Fruit fly (Drosophila melanogaster): ENCODE measurements around the gene Nnf1b.

Nnf1b gene

DNA sequence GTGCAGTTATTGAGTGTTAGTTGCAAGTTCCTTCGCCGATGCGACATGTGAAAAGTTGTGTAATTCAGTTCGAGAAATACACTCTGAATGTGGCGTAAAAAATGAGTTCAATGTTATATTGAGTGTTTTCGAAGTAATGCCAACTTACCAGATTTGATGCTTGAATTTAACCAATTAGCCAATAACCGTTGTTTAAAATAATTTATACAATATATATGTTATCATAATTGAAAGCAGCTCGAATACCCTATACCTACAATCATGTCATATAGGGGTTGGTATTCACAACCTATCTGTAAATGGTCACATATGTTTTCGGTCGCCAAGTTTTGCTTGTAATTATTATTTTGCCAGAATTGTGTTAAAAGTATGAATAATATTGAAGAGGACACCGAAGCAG is at the start of gene Nnf1b:
Nnf1b (plus strand) TSS at position 301 of the 400 bp plus-strand sequence.
- TF ChIP-seq CG32121 (GFP tag; IDR thresholded peaks at IDR 0.05) (no peak), D1 (tag; optimal IDR thresholded peaks at IDR 0.05) (no peak), CG34367 (tag; optimal IDR thresholded peaks at IDR 0.05) (no peak), Pif1A (GFP tag; optimal IDR thresholded peaks at IDR 0.05) (no peak), CG13204 (GFP tag; optimal IDR thresholded peaks at IDR 0.05) (no peak), CG8301 (tag; optimal IDR thresholded peaks at IDR 0.05) (no peak), rn (GFP tag; IDR thresholded peaks at IDR 0.05) (no peak), CG12605 (GFP tag; IDR thresholded peaks at IDR 0.05) (no peak), CG15710 (tag; optimal IDR thresholded peaks at IDR 0.05) (no peak), CG14655 (GFP tag; optimal IDR thresholded peaks at IDR 0.05) (no peak), CG8159 (tag; optimal IDR thresholded peaks at IDR 0.05) (no peak), CG4496 (GFP tag; IDR thresholded peaks at IDR 0.05) (no peak), Ets98B (GFP tag; IDR thresholded peaks at IDR 0.05) (no peak), fd96Ca (GFP tag; IDR thresholded peaks at IDR 0.05) (no peak), gl (tag; optimal IDR thresholded peaks at IDR 0.05) (no peak), CG17806 (tag; optimal IDR thresholded peaks at IDR 0.05) (no peak), EcR (GFP tag; optimal IDR thresholded peaks at IDR 0.05) (no peak), Pif1B (GFP tag; optimal IDR thresholded peaks at IDR 0.05) (no peak), CG9948 (tag; optimal IDR thresholded peaks at IDR 0.05) (no peak)

DNA sequence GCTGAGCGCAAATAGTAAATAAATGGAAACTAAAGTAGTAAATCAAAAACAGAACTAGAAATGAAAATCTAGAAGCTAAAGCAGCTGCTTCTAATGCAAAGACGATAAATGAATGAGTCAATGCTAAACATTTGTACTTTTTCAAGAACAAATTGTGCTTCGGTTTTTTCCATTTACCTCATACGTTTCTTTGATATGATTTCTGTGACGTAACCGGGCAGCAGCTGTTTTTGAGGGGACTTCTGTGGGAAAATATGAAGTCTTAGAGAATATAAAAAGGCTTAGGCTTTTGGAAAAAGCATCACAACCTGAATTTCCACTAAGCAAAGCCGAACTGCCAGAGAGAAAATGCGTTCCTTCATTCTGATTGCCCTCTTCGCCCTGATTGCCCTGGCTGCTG is 37.1 kb upstream of the Nnf1b start, which contains the start of gene CG12506:
CG12506 (plus strand) TSS at position 301 of the 400 bp plus-strand sequence.
- TF ChIP-seq CG13204 (GFP tag; optimal IDR thresholded peaks at IDR 0.05) (no peak), CG8159 (tag; optimal IDR thresholded peaks at IDR 0.05) (no peak), Pif1B (GFP tag; optimal IDR thresholded peaks at IDR 0.05) (no peak), CG14655 (GFP tag; optimal IDR thresholded peaks at IDR 0.05) (no peak), CG9948 (tag; optimal IDR thresholded peaks at IDR 0.05) (no peak), CG15710 (tag; optimal IDR thresholded peaks at IDR 0.05) (no peak), CG12605 (GFP tag; IDR thresholded peaks at IDR 0.05) (no peak), Pif1A (GFP tag; optimal IDR thresholded peaks at IDR 0.05) (no peak), D1 (tag; optimal IDR thresholded peaks at IDR 0.05) (no peak), CG34367 (tag; optimal IDR thresholded peaks at IDR 0.05) (no peak)

DNA sequence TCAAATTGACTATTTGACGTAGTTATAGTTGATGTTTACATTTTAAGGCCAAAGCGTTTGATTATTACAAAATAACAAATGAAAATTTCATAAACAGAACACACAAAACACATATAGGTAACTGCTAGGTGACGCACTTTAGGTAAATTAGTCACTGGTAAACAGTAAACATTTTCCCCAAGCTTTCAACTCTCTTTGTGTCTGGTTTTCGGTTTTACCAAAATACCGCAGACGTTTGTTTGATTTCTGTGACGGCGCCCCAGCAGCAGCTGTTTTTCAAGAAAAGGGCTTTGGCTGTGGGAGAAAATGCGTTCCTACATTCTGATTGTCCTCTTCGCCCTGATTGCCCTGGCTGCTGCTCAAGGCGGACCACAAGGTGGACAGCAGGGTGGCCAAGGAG is 34.1 kb upstream of the Nnf1b start, which contains the start of gene CG13946:
CG13946 (plus strand) TSS at position 301 of the 400 bp plus-strand sequence.
- TF ChIP-seq gl (tag; optimal IDR thresholded peaks at IDR 0.05) (no peak), fd96Ca (GFP tag; IDR thresholded peaks at IDR 0.05) (no peak), CG8159 (tag; optimal IDR thresholded peaks at IDR 0.05) (no peak), CG13204 (GFP tag; optimal IDR thresholded peaks at IDR 0.05) (no peak), Ets98B (GFP tag; IDR thresholded peaks at IDR 0.05) (no peak), CG10348 (GFP tag; IDR thresholded peaks at IDR 0.05) (no peak), Pif1B (GFP tag; optimal IDR thresholded peaks at IDR 0.05) (no peak), D1 (tag; optimal IDR thresholded peaks at IDR 0.05) (no peak), CG15710 (tag; optimal IDR thresholded peaks at IDR 0.05) (no peak), CG32121 (GFP tag; IDR thresholded peaks at IDR 0.05) (no peak), CG17806 (tag; optimal IDR thresholded peaks at IDR 0.05) (no peak), Pif1A (GFP tag; optimal IDR thresholded peaks at IDR 0.05) (no peak), Snoo (tag; optimal IDR thresholded peaks at IDR 0.05) (no peak), CG12605 (GFP tag; IDR thresholded peaks at IDR 0.05) (no peak), CG14655 (GFP tag; optimal IDR thresholded peaks at IDR 0.05) (no peak), rn (GFP tag; IDR thresholded peaks at IDR 0.05) (no peak)

- TF ChIP-seq CG32121 (GFP tag; IDR thresholded peaks at IDR 0.05) (no peak), CG9948 (tag; optimal IDR thresholded peaks at IDR 0.05) (no peak), gl (tag; optimal IDR thresholded peaks at IDR 0.05) (no peak), CG15710 (tag; optimal IDR thresholded peaks at IDR 0.05) (no peak), CG13204 (GFP tag; optimal IDR thresholded peaks at IDR 0.05) (no peak), CG17806 (tag; optimal IDR thresholded peaks at IDR 0.05) (no peak), EcR (GFP tag; optimal IDR thresholded peaks at IDR 0.05) (no peak), fd96Ca (GFP tag; IDR thresholded peaks at IDR 0.05) (no peak), CG12605 (GFP tag; IDR thresholded peaks at IDR 0.05) (no peak)
Observed at dm6 chr2L:779123-779584, 31.2 kb upstream of the Nnf1b start, which contains the start of gene CG13947. Gene CG13947 (plus strand): TSS chr2L:779173.

DNA sequence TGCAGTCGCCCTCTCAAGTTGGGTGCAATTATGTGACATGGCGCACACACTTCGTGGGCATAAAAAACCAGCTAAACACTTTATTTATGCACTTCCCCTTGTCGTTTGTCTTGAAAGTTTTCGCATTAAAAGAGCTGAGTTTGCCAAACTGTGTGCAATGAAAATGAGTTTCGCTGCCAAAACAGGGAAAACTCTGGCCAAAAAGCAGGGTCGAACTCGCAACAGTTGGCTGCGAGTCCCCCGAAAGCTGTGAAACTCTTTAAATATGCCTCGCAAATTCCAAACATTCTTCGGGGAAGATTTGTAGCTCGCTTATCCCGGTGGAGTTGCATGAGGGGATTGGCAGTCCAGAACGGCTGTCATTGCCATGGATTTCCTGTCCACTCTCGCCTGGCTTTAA is 30.2 kb upstream of the Nnf1b start, which contains the start of gene Gr21a:
Gr21a (plus strand) TSS at position 301 of the 400 bp plus-strand sequence.
- no peak for TF ChIP-seq CG8301 (tag; optimal IDR thresholded peaks at IDR 0.05)
- no peak for TF ChIP-seq CG10348 (GFP tag; IDR thresholded peaks at IDR 0.05)
- TF ChIP-seq CG9948 (tag; optimal IDR thresholded peaks at IDR 0.05) = no peak
- TF ChIP-seq D1 (tag; optimal IDR thresholded peaks at IDR 0.05) = no peak
- no peak for TF ChIP-seq CG13204 (GFP tag; optimal IDR thresholded peaks at IDR 0.05)
- TF ChIP-seq CG34367 (tag; optimal IDR thresholded peaks at IDR 0.05) = no peak
- no peak for TF ChIP-seq CG12605 (GFP tag; IDR thresholded peaks at IDR 0.05)

dm6 chr2L:780851-781250 is 29.5 kb upstream of the Nnf1b start:
- TF ChIP-seq Pif1A (GFP tag; optimal IDR thresholded peaks at IDR 0.05) (no peak), gl (tag; optimal IDR thresholded peaks at IDR 0.05) (no peak), CG13204 (GFP tag; optimal IDR thresholded peaks at IDR 0.05) (no peak), CG10348 (GFP tag; IDR thresholded peaks at IDR 0.05) (no peak)

DNA sequence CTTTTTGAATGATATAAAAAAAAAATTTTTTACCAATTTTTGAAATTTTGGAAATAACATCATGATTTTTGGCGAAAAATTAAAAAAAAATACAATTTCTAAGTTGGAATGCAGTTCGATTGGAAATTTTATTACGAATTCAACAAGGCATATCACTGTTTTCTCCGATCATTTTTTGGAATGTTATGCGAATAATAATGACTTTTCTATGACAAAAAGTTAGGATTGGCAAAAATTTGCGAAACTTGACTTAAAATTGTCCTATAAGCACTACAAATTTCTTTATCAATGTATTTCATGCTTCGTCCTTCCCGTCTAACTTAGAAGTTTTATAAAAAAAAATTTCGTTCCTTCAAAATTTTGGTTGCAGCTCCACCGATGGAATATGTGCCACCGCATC is 26.3 kb upstream of the Nnf1b start, which contains the start of gene CG3544:
CG3544 (plus strand) TSS at position 301 of the 400 bp plus-strand sequence.
- TF ChIP-seq EcR (GFP tag; optimal IDR thresholded peaks at IDR 0.05) (no peak), Pif1A (GFP tag; optimal IDR thresholded peaks at IDR 0.05) (no peak)
